Fruit fly (Drosophila melanogaster): ENCODE measurements around the gene Non2.

Non2 gene

dm6 chr3L:2765013-2765738 lies 1.6 kb upstream of the Non2 start (continued):
- no peak; the same call in 2 of the 3 replicates for TF ChIP-seq ase (GFP tag; IDR thresholded peaks at IDR 0.05)
- no peak for TF ChIP-seq CG6254 (GFP tag; optimal IDR thresholded peaks at IDR 0.05)
- TF ChIP-seq repo (GFP tag; optimal IDR thresholded peaks at IDR 0.05), result no peak
- TF ChIP-seq fru (optimal IDR thresholded peaks at IDR 0.05), result no peak
- TF ChIP-seq sim (GFP tag; IDR thresholded peaks at IDR 0.05), result no peak
- no peak for TF ChIP-seq pb (GFP tag; optimal IDR thresholded peaks at IDR 0.05)
- TF ChIP-seq BtbVII (GFP tag; optimal IDR thresholded peaks at IDR 0.05), result no peak
- TF ChIP-seq CG12942 (GFP tag; optimal IDR thresholded peaks at IDR 0.05), result no peak
- TF ChIP-seq pan (optimal IDR thresholded peaks at IDR 0.05), result no peak
- TF ChIP-seq pan (GFP tag; optimal IDR thresholded peaks at IDR 0.05 in 1 of 2, IDR thresholded peaks at IDR 0.05 in 1 of 2), result peak in 1 of 2 experiments; percentile 30
- no peak for TF ChIP-seq trh (GFP tag; optimal IDR thresholded peaks at IDR 0.05)
- TF ChIP-seq HLH3B (GFP tag; IDR thresholded peaks at IDR 0.05), result no peak
- no peak for TF ChIP-seq Dip2 (GFP tag; IDR thresholded peaks at IDR 0.05)
- TF ChIP-seq CG9797 (GFP tag; optimal IDR thresholded peaks at IDR 0.05), result no peak
- no peak for TF ChIP-seq Fer3 (tag; optimal IDR thresholded peaks at IDR 0.05)
- no peak for TF ChIP-seq CG10565 (GFP tag; optimal IDR thresholded peaks at IDR 0.05)
- no peak for TF ChIP-seq stc (GFP tag; IDR thresholded peaks at IDR 0.05)
- no peak for TF ChIP-seq CG10147 (GFP tag; optimal IDR thresholded peaks at IDR 0.05)
- TF ChIP-seq lmd (GFP tag; IDR thresholded peaks at IDR 0.05), result peak; percentile 31; the same call in 1 of the 2 replicates
- TF ChIP-seq jing (GFP tag; optimal IDR thresholded peaks at IDR 0.05), result no peak
- TF ChIP-seq chm (GFP tag; IDR thresholded peaks at IDR 0.05), result no peak
- no peak for TF ChIP-seq H2.0 (GFP tag; IDR thresholded peaks at IDR 0.05)
- peak; percentile 0 for TF ChIP-seq CG2120 (GFP tag; optimal IDR thresholded peaks at IDR 0.05)
- TF ChIP-seq ttk (GFP tag; IDR thresholded peaks at IDR 0.05), result no peak
- no peak for TF ChIP-seq BEAF-32 (GFP tag; optimal IDR thresholded peaks at IDR 0.05)
- TF ChIP-seq Oli (tag; optimal IDR thresholded peaks at IDR 0.05), result no peak
- TF ChIP-seq luna (GFP tag; optimal IDR thresholded peaks at IDR 0.05), result no peak
- no peak for TF ChIP-seq CG43689 (GFP tag; IDR thresholded peaks at IDR 0.05)
- no peak for TF ChIP-seq CG31388 (GFP tag; optimal IDR thresholded peaks at IDR 0.05)
- TF ChIP-seq bsh (GFP tag; optimal IDR thresholded peaks at IDR 0.05), result no peak
- no peak for TF ChIP-seq CG34422 (GFP tag; IDR thresholded peaks at IDR 0.05)
- no peak for TF ChIP-seq CG10654 (GFP tag; optimal IDR thresholded peaks at IDR 0.05)
- TF ChIP-seq sna (GFP tag; IDR thresholded peaks at IDR 0.05; ENCODE audit: partially characterized antibody), result no peak
- TF ChIP-seq onecut (GFP tag; IDR thresholded peaks at IDR 0.05), result no peak
- no peak for TF ChIP-seq CG10462 (GFP tag; optimal IDR thresholded peaks at IDR 0.05)
- TF ChIP-seq CG7745 (tag; optimal IDR thresholded peaks at IDR 0.05), result no peak
- 0 out of 2 replicates have a peak, but pooled peaks have one; percentile 20 for TF ChIP-seq sisA (GFP tag; IDR thresholded peaks at IDR 0.05)
- no peak for TF ChIP-seq CG6689 (GFP tag; IDR thresholded peaks at IDR 0.05)
- TF ChIP-seq CG6175 (GFP tag; IDR thresholded peaks at IDR 0.05), result no peak
- TF ChIP-seq PHDP (tag; optimal IDR thresholded peaks at IDR 0.05), result no peak
- no peak for TF ChIP-seq Nf-YC (tag; optimal IDR thresholded peaks at IDR 0.05)
- no peak for TF ChIP-seq CG12071 (GFP tag; optimal IDR thresholded peaks at IDR 0.05)
- TF ChIP-seq h (optimal IDR thresholded peaks at IDR 0.05), result no peak
- no peak for TF ChIP-seq CG31224 (GFP tag; IDR thresholded peaks at IDR 0.05)
- TF ChIP-seq CG34376 (GFP tag; optimal IDR thresholded peaks at IDR 0.05), result no peak
- TF ChIP-seq row (GFP tag; IDR thresholded peaks at IDR 0.05), result peak; percentile 69
- no peak; the same call in 1 of the 2 replicates for TF ChIP-seq E2f1 (GFP tag; IDR thresholded peaks at IDR 0.05)
- TF ChIP-seq fu2 (GFP tag; optimal IDR thresholded peaks at IDR 0.05), result no peak
- TF ChIP-seq trem (tag; optimal IDR thresholded peaks at IDR 0.05), result no peak
- TF ChIP-seq NK7.1 (GFP tag; optimal IDR thresholded peaks at IDR 0.05), result no peak
- no peak for TF ChIP-seq CG33557 (GFP tag; optimal IDR thresholded peaks at IDR 0.05)
- no peak for TF ChIP-seq mld (GFP tag; IDR thresholded peaks at IDR 0.05; ENCODE audit: partially characterized antibody)

Measured in whole organism, embryonic.